Worm (Caenorhabditis elegans): ENCODE measurements around the gene srh-125.

DNA sequence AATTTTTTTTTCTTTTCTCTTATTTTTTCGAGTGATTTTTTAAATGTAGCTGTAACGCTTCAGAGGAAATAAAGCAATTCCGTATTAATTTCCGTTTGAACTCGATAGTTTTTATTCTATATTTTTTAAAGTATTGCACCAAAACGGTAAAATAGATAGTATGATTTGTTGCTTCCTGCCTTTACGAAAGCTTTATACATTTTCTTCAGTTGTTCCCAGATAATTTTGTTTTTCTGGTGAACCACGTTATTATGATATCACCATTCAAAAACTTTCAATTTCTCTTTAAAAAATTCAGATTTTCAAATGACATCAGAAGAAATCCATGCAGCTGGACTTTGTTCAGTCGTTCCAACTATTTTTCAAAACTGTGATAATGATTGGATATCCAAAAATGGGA lies 38.3 kb upstream of the srh-125 start, which contains the start of gene srb-18:
- no peak for TF ChIP-seq C17E4.6 (GFP tag; IDR thresholded peaks at IDR 0.05)
- no peak for TF ChIP-seq fkh-3 (tag; optimal IDR thresholded peaks at IDR 0.05)
- no peak for TF ChIP-seq sea-2 (GFP tag; IDR thresholded peaks at IDR 0.05)
- TF ChIP-seq tbp1 (GFP tag; optimal IDR thresholded peaks at IDR 0.05), result no peak
- no peak for TF ChIP-seq snpc-4 (GFP tag; optimal IDR thresholded peaks at IDR 0.05)
- no peak for TF ChIP-seq snpc-4 (tag; optimal IDR thresholded peaks at IDR 0.05)
- no peak for TF ChIP-seq aptf-3 (GFP tag; IDR thresholded peaks at IDR 0.05)
- no peak for TF ChIP-seq zfh-2 (GFP tag; conservative IDR thresholded peaks at IDR 0.05)
